Worm (Caenorhabditis elegans) whole organism, L1 larva: ENCODE data around the gene ints-6.

ENCODE experiments used
- C16A3.4 ChIP-seq: fragments of 150-350 bp; optimal IDR thresholded peaks from 2 replicates; lab custom pipeline; 2014; ENCODE audit warnings: missing biosample characterization, missing genetic modification characterization
- Y116A8C.19 ChIP-seq: sonication (generic microtip); optimal IDR thresholded peaks from 2 replicates; lab custom pipeline; 2016; ENCODE audit warnings: missing compliant biosample characterization, missing genetic modification characterization, borderline replicate concordance
- aly-2 ChIP-seq: fragments of 150-350 bp; optimal IDR thresholded peaks from 2 replicates; lab custom pipeline; 2014; ENCODE audit warnings: missing biosample characterization, missing genetic modification characterization
- ceh-82 ChIP-seq, 3 experiments: fragments of 150-350 bp in 1 of 3; sonication (generic microtip) in 2 of 3; optimal IDR thresholded peaks; 2 replicates each; lab custom pipeline; 2014 to 2017; ENCODE audit warnings: missing biosample characterization in 3 of 3, missing genetic modification characterization in 3 of 3
- dpl-1 ChIP-seq, 3 experiments: fragments of 150-350 bp in 2 of 3; sonication (generic microtip) in 1 of 3; optimal IDR thresholded peaks; 2 replicates each; lab custom pipeline; 2014 to 2017; ENCODE audit warnings: missing biosample characterization in 3 of 3, missing genetic modification characterization in 3 of 3, missing genetic modification reagents in 3 of 3
- dsc-1 ChIP-seq: sonication (generic microtip); optimal IDR thresholded peaks from 2 replicates; lab custom pipeline; 2016; ENCODE audit warnings: mild to moderate bottlenecking, missing genetic modification characterization, missing compliant biosample characterization
- efl-1 ChIP-seq, 4 experiments: fragments of 150-350 bp; optimal IDR thresholded peaks in 3 of 4; peaks in 1 of 4; 1 replicate in 1 of 4; 2 replicates in 3 of 4; lab custom pipeline; 2014; ENCODE audit warnings: missing biosample characterization in 2 of 4, missing genetic modification characterization in 2 of 4, missing genetic modification reagents in 2 of 4
- efl-3 ChIP-seq: fragments of 200-800 bp; sonication (Bioruptor generic); optimal IDR thresholded peaks from 2 replicates; lab custom pipeline; 2018; ENCODE audit warnings: mild to moderate bottlenecking, missing genetic modification characterization, missing compliant biosample characterization
- egl-13 ChIP-seq: sonication (generic microtip); optimal IDR thresholded peaks from 2 replicates; lab custom pipeline; 2016; ENCODE audit warnings: missing genotype, missing genetic modification reagents, missing genetic modification characterization, missing compliant biosample characterization
- elt-2 ChIP-seq: sonication (generic microtip); optimal IDR thresholded peaks from 2 replicates; lab custom pipeline; 2016; ENCODE audit warnings: missing genetic modification characterization, mild to moderate bottlenecking, inconsistent platforms, missing compliant biosample characterization, missing genetic modification reagents
- ets-5 ChIP-seq: fragments of 200-800 bp; sonication (Bioruptor generic); IDR thresholded peaks from 2 replicates; pipeline ENCODE4 v1.3.6; 2022; ENCODE audit warnings: missing genetic modification characterization, missing compliant biosample characterization
- hlh-4 ChIP-seq: sonication (generic microtip); optimal IDR thresholded peaks from 2 replicates; lab custom pipeline; 2016; ENCODE audit warnings: mild to moderate bottlenecking, missing genetic modification characterization, missing compliant biosample characterization
- hpl-2 ChIP-seq: fragments of 150-350 bp; optimal IDR thresholded peaks from 2 replicates; lab custom pipeline; 2014; ENCODE audit warnings: missing biosample characterization, missing genetic modification reagents, missing genetic modification characterization
- irx-1 ChIP-seq: sonication (generic microtip); optimal IDR thresholded peaks from 2 replicates; lab custom pipeline; 2016; ENCODE audit warnings: missing genetic modification characterization, missing compliant biosample characterization
- jun-1 ChIP-seq: fragments of 150-350 bp; optimal IDR thresholded peaks from 2 replicates; lab custom pipeline; 2014; ENCODE audit warnings: missing biosample characterization, missing genetic modification reagents, missing genetic modification characterization
- lin-14 ChIP-seq: fragments of 200-800 bp; sonication (Bioruptor generic); optimal IDR thresholded peaks from 2 replicates; lab custom pipeline; 2018; ENCODE audit warnings: mild to moderate bottlenecking, missing genetic modification characterization, moderate library complexity, missing compliant biosample characterization
- lin-15B ChIP-seq: fragments of 150-350 bp; sonication (generic microtip); optimal IDR thresholded peaks from 3 replicates; lab custom pipeline; 2014; ENCODE audit warnings: missing biosample characterization, missing genetic modification characterization
- lin-35 ChIP-seq, 2 experiments: fragments of 150-350 bp; optimal IDR thresholded peaks; 2 replicates each; lab custom pipeline; 2014; ENCODE audit warnings: missing biosample characterization in 2 of 2, missing genetic modification characterization in 2 of 2, missing genetic modification reagents in 2 of 2
- mab-9 ChIP-seq: fragments of 200-800 bp; sonication (Bioruptor generic); IDR thresholded peaks from 2 replicates; pipeline ENCODE4 v1.3.6; 2022; ENCODE audit warnings: missing genetic modification reagents, missing genetic modification characterization, missing compliant biosample characterization
- mdl-1 ChIP-seq, 2 experiments: fragments of 150-350 bp; optimal IDR thresholded peaks; 2 replicates each; lab custom pipeline; 2014 to 2017; ENCODE audit warnings: missing biosample characterization in 2 of 2, missing genetic modification characterization in 2 of 2, inconsistent platforms in 1 of 2
- nhr-20 ChIP-seq: sonication (generic microtip); optimal IDR thresholded peaks from 2 replicates; lab custom pipeline; 2016; ENCODE audit warnings: mild to moderate bottlenecking, missing genetic modification characterization, missing compliant biosample characterization
- nhr-237 ChIP-seq: fragments of 150-350 bp; optimal IDR thresholded peaks from 2 replicates; lab custom pipeline; 2014; ENCODE audit warnings: missing biosample characterization, missing genetic modification characterization
- nhr-85 ChIP-seq: sonication (generic microtip); peaks from one replicate; lab custom pipeline; 2016; ENCODE audit warnings: missing genetic modification characterization, inconsistent platforms, missing compliant biosample characterization
- pax-3 ChIP-seq: fragments of 200-800 bp; sonication (Bioruptor generic); optimal IDR thresholded peaks from 2 replicates; lab custom pipeline; 2018; ENCODE audit warnings: mild to moderate bottlenecking, missing genetic modification characterization, moderate library complexity, missing compliant biosample characterization
- pqm-1 ChIP-seq: sonication (generic microtip); optimal IDR thresholded peaks from 3 replicates; lab custom pipeline; 2017; ENCODE audit warnings: missing biosample characterization, missing genetic modification characterization
- rnt-1 ChIP-seq: sonication (generic microtip); optimal IDR thresholded peaks from 2 replicates; lab custom pipeline; 2016; ENCODE audit warnings: mild to moderate bottlenecking, missing genetic modification characterization, moderate library complexity, missing compliant biosample characterization
- snu-23 ChIP-seq: sonication (generic microtip); optimal IDR thresholded peaks from 2 replicates; lab custom pipeline; 2016; ENCODE audit warnings: missing genetic modification characterization, missing compliant biosample characterization
- unc-30 ChIP-seq: sonication (generic microtip); optimal IDR thresholded peaks from 2 replicates; lab custom pipeline; 2017; ENCODE audit warnings: missing biosample characterization, missing genetic modification characterization
- unc-98 ChIP-seq: fragments of 200-800 bp; sonication (Bioruptor generic); IDR thresholded peaks from 2 replicates; pipeline ENCODE4 v1.3.6; 2022; ENCODE audit warnings: missing genetic modification characterization, missing compliant biosample characterization
- vab-15 ChIP-seq: sonication (generic microtip); optimal IDR thresholded peaks from 2 replicates; lab custom pipeline; 2017; ENCODE audit warnings: missing genotype, mild to moderate bottlenecking, missing genetic modification characterization, missing compliant biosample characterization
- zag-1 ChIP-seq: fragments of 150-350 bp; optimal IDR thresholded peaks from 2 replicates; lab custom pipeline; 2014; ENCODE audit warnings: missing biosample characterization, missing genetic modification characterization
- zip-4 ChIP-seq: fragments of 200-800 bp; sonication (Bioruptor generic); optimal IDR thresholded peaks from 2 replicates; lab custom pipeline; 2018; ENCODE audit warnings: mild to moderate bottlenecking, missing genetic modification characterization, moderate library complexity, missing compliant biosample characterization
- ztf-4 ChIP-seq: fragments of 150-350 bp; optimal IDR thresholded peaks from 2 replicates; lab custom pipeline; 2014; ENCODE audit warnings: missing biosample characterization, missing genetic modification characterization

The ints-6 gene

DNA sequence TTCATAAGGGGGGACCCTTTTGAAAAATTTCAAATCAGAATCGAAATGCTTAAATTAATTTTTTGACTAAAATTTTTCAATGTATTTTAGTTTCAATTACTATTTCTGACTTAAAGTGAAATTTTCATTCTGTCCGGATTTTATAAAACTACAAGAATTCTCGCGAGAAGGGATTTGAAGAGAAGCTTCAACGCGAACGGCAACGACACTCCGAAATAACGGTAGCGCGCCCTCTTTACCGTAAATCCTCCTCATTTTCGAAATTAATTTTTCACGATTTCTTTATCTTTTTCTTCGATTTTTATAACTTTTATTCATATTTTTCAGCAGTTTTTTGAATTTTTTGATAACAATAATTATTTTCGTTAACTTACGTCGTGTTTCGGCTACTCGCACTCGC lies 25.8 kb upstream of the ints-6 start:
- no peak for TF ChIP-seq nhr-20 (tag; lab: Kevin White, UChicago)
- no peak for TF ChIP-seq egl-13 (tag; lab: Kevin White, UChicago)
- TF ChIP-seq jun-1 (tag; lab: Kevin White, UChicago): no peak
- TF ChIP-seq dpl-1 (GFP tag; optimal IDR thresholded peaks at IDR 0.05; lab: Kevin White, UChicago): peak in 1 of 3 experiments; percentile 15
- TF ChIP-seq rnt-1: no peak
- no peak for TF ChIP-seq ets-5
- TF ChIP-seq snu-23 (GFP tag; lab: Kevin White, UChicago): no peak
- TF ChIP-seq zag-1 (tag; lab: Kevin White, UChicago): no peak
- TF ChIP-seq pax-3 (tag; lab: Kevin White, UChicago): no peak
- TF ChIP-seq aly-2 (tag; lab: Kevin White, UChicago): no peak
- TF ChIP-seq zip-4 (GFP tag; lab: Kevin White, UChicago): no peak
- TF ChIP-seq irx-1 (tag; lab: Kevin White, UChicago): no peak
- peak in 1 of 2 experiments; percentile 4 for TF ChIP-seq lin-35 (GFP tag; optimal IDR thresholded peaks at IDR 0.05; lab: Kevin White, UChicago)
- TF ChIP-seq efl-3 (GFP tag; lab: Kevin White, UChicago): no peak
- no peak for TF ChIP-seq mab-9 (GFP tag; lab: Robert Waterston, UW)
- TF ChIP-seq efl-1 (optimal IDR thresholded peaks at IDR 0.05; lab: Kevin White, UChicago): no peak
- peak in 1 of 2 experiments; percentile 29 for TF ChIP-seq efl-1 (GFP tag; optimal IDR thresholded peaks at IDR 0.05 in 1 of 2; lab: Kevin White, UChicago)
- no peak for TF ChIP-seq pqm-1
- no peak for TF ChIP-seq ceh-82 (tag; optimal IDR thresholded peaks at IDR 0.05; lab: Kevin White, UChicago)

DNA sequence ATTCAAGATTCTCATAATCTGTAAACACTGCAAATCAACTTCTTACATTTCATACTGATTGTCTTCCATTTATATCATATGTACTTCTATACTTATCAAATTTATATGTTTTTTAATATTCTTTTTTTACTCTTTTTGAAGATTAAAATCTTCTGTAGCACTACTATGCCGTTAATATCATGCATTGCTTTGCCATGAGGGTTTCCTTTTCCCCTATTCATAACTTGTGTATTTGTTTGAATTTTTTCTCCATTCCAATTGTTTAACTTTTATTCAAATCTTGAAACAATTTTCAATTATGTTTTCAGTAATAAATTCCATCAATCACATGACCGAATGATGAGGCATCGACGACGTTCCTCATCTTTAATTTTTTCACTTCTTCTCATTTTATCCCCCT lies 22.9 kb upstream of the ints-6 start, which contains the start of gene cdh-5:
cdh-5 (plus strand) TSS at position 301 of the 400 bp plus-strand sequence.
- TF ChIP-seq hpl-2 (GFP tag; lab: Kevin White, UChicago): no peak
- TF ChIP-seq elt-2 (tag; lab: Kevin White, UChicago): no peak
- no peak for TF ChIP-seq C16A3.4
- TF ChIP-seq nhr-237 (tag; lab: Kevin White, UChicago): no peak
- TF ChIP-seq efl-1 (optimal IDR thresholded peaks at IDR 0.05; lab: Kevin White, UChicago): no peak
- TF ChIP-seq efl-1 (GFP tag; optimal IDR thresholded peaks at IDR 0.05 in 1 of 2; lab: Kevin White, UChicago): no peak
- TF ChIP-seq irx-1 (tag; lab: Kevin White, UChicago): no peak
- TF ChIP-seq Y116A8C.19 (tag; lab: Kevin White, UChicago): no peak
- no peak for TF ChIP-seq hlh-4 (tag; lab: Kevin White, UChicago)
- no peak for TF ChIP-seq nhr-20 (tag; lab: Kevin White, UChicago)
- no peak for TF ChIP-seq unc-30 (tag; lab: Kevin White, UChicago)
- no peak for TF ChIP-seq dsc-1
- TF ChIP-seq efl-3 (GFP tag; lab: Kevin White, UChicago): no peak
- no peak for TF ChIP-seq vab-15 (tag; lab: Kevin White, UChicago)
- TF ChIP-seq lin-14: no peak
- TF ChIP-seq ztf-4 (tag; lab: Kevin White, UChicago): no peak
- no peak for TF ChIP-seq mdl-1 (tag; optimal IDR thresholded peaks at IDR 0.05; lab: Kevin White, UChicago)
- TF ChIP-seq jun-1 (tag; lab: Kevin White, UChicago): no peak
- TF ChIP-seq unc-98: no peak
- TF ChIP-seq lin-15B: no peak
- TF ChIP-seq, all 84 proteins: peak for 0

DNA sequence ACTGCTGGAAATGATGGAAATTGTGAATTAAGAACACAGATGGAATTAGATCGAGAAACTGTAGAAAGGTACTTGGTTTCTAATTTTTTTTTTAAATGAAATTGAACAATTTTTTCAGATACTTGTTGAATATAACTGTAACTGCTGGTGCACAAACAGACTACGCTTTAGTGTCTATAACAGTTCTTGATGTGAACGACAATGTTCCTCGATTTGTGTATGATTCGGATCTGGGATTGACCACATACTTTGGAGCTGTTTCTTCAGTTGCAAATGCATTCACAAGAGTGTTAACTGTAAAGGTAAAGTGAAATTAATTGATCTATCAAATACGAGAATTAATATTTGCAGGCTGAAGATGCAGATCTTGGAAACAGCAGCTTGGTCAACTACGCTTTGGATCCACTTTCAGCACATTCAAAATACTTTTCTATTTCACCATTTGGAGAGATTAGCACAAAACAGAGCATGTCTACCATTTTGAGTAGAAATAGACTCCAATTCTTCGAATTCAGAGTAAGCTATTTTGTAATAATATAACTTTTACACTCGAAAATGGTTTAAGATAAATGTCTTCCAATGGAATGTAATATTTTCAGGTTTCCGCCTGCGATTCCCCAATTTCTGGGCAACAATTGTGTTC lies 17.7 kb upstream of the ints-6 start:
- TF ChIP-seq efl-1 (optimal IDR thresholded peaks at IDR 0.05; lab: Kevin White, UChicago) (no peak), efl-1 (GFP tag; optimal IDR thresholded peaks at IDR 0.05 in 1 of 2; lab: Kevin White, UChicago) (peak in 1 of 2 experiments; percentile 26), egl-13 (tag; lab: Kevin White, UChicago) (no peak), nhr-85 (no peak), rnt-1 (no peak), snu-23 (GFP tag; lab: Kevin White, UChicago) (no peak)

DNA sequence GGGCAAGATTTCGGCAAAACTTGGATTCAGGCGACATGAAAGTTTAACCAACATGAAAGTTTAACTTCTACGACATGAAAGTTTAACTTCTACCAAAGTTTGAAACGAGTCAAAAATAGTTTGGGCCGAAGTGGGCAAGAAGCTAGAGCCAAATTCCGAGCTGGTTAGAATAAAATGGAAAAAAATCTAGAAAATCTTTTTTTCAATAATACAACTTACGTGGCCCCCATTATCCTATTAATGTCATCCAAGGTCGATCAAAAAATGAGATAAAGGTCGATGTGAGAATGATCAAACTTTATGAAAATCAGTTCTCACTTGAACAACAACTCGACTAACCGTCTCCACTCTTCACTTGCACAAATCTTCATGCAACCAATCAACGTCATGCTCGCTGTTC lies 14.2 kb upstream of the ints-6 start, which contains the start of gene F08B4.8:
F08B4.8 (plus strand) TSS at position 301 of the 400 bp plus-strand sequence.
- no peak for TF ChIP-seq lin-15B
- no peak for TF ChIP-seq egl-13 (tag; lab: Kevin White, UChicago)
